Worm (Caenorhabditis elegans) whole organism, L2 larva: ENCODE results near the gene taf-7.1.

ENCODE experiments used
- C34F6.9 ChIP-seq: fragments of 150-350 bp; optimal IDR thresholded peaks from 2 replicates; lab custom pipeline; 2014; ENCODE audit warnings: missing biosample characterization, missing genetic modification characterization
- F13H6.1 ChIP-seq: sonication (generic microtip); optimal IDR thresholded peaks from 2 replicates; lab custom pipeline; 2016; ENCODE audit warnings: missing genetic modification characterization, missing compliant biosample characterization
- R02D3.7 ChIP-seq: fragments of 150-350 bp; optimal IDR thresholded peaks from 2 replicates; lab custom pipeline; 2014; ENCODE audit warnings: missing biosample characterization, missing genetic modification characterization
- Y55F3AM.14 ChIP-seq: fragments of 200-800 bp; sonication (Bioruptor generic); optimal IDR thresholded peaks from 2 replicates; lab custom pipeline; 2018; ENCODE audit warnings: mild to moderate bottlenecking, missing genetic modification characterization, missing compliant biosample characterization
- ZK546.5 ChIP-seq: sonication (generic microtip); optimal IDR thresholded peaks from 2 replicates; lab custom pipeline; 2017; ENCODE audit warnings: missing biosample characterization, missing genetic modification characterization
- alr-1 ChIP-seq: fragments of 150-350 bp; optimal IDR thresholded peaks from 2 replicates; lab custom pipeline; 2014; ENCODE audit warnings: missing biosample characterization, missing genetic modification characterization
- aly-2 ChIP-seq: fragments of 150-350 bp; optimal IDR thresholded peaks from 2 replicates; lab custom pipeline; 2014; ENCODE audit warnings: missing biosample characterization, missing genetic modification characterization
- ama-1 ChIP-seq: fragments of 150-350 bp; optimal IDR thresholded peaks from 2 replicates; lab custom pipeline; 2018; ENCODE audit warnings: inconsistent platforms
- blmp-1 ChIP-seq: sonication (generic microtip); optimal IDR thresholded peaks from 2 replicates; lab custom pipeline; 2017; ENCODE audit warnings: missing genetic modification characterization, mild to moderate bottlenecking, missing compliant biosample characterization, antibody characterized with exemption, moderate library complexity; ENCODE audit not compliant: insufficient read depth
- ceh-16 ChIP-seq: fragments of 150-350 bp; optimal IDR thresholded peaks from 2 replicates; lab custom pipeline; 2014; ENCODE audit warnings: missing biosample characterization, missing genetic modification characterization
- ceh-82 ChIP-seq: fragments of 150-350 bp; optimal IDR thresholded peaks from 2 replicates; lab custom pipeline; 2014; ENCODE audit warnings: missing biosample characterization, missing genetic modification characterization
- elt-1 ChIP-seq: fragments of 150-350 bp; optimal IDR thresholded peaks from 2 replicates; lab custom pipeline; 2014; ENCODE audit warnings: missing biosample characterization, missing genetic modification characterization
- elt-3 ChIP-seq: sonication (generic microtip); optimal IDR thresholded peaks from 2 replicates; lab custom pipeline; 2017; ENCODE audit warnings: missing biosample characterization, missing genetic modification characterization
- gmeb-1 ChIP-seq: fragments of 150-350 bp; optimal IDR thresholded peaks from 2 replicates; lab custom pipeline; 2014; ENCODE audit warnings: missing biosample characterization, missing genetic modification characterization
- lin-11 ChIP-seq: fragments of 150-350 bp; sonication (generic microtip); optimal IDR thresholded peaks from 2 replicates; lab custom pipeline; 2014; ENCODE audit warnings: missing biosample characterization, missing genetic modification characterization, inconsistent platforms, mixed read lengths
- lin-13 ChIP-seq: fragments of 150-350 bp; optimal IDR thresholded peaks from 2 replicates; lab custom pipeline; 2014; ENCODE audit warnings: missing biosample characterization, missing genetic modification reagents, missing genetic modification characterization
- lin-39 ChIP-seq: fragments of 150-350 bp; optimal IDR thresholded peaks from 2 replicates; lab custom pipeline; 2014; ENCODE audit warnings: missing biosample characterization, missing genetic modification reagents, missing genetic modification characterization
- mab-5 ChIP-seq: fragments of 150-350 bp; optimal IDR thresholded peaks from 2 replicates; lab custom pipeline; 2014; ENCODE audit warnings: missing biosample characterization, missing genetic modification characterization
- mbf-1 ChIP-seq: sonication (generic microtip); optimal IDR thresholded peaks from 2 replicates; lab custom pipeline; 2017; ENCODE audit warnings: missing biosample characterization, missing genetic modification characterization
- mdl-1 ChIP-seq, 2 experiments: fragments of 150-350 bp in 1 of 2; sonication (generic microtip) in 1 of 2; optimal IDR thresholded peaks; 2 replicates each; lab custom pipeline; 2017; ENCODE audit warnings: missing biosample characterization in 2 of 2, missing genetic modification characterization in 2 of 2
- nhr-11 ChIP-seq: fragments of 150-350 bp; optimal IDR thresholded peaks from 2 replicates; lab custom pipeline; 2014; ENCODE audit warnings: missing biosample characterization, missing genetic modification characterization
- nhr-12 ChIP-seq: fragments of 150-350 bp; optimal IDR thresholded peaks from 2 replicates; lab custom pipeline; 2014; ENCODE audit warnings: missing biosample characterization, missing genetic modification characterization
- nhr-21 ChIP-seq: fragments of 150-350 bp; optimal IDR thresholded peaks from 2 replicates; lab custom pipeline; 2014; ENCODE audit warnings: missing biosample characterization, missing genetic modification characterization
- nhr-23 ChIP-seq: fragments of 150-350 bp; optimal IDR thresholded peaks from 2 replicates; lab custom pipeline; 2014; ENCODE audit warnings: missing biosample characterization, missing genetic modification reagents, missing genetic modification characterization
- nhr-237 ChIP-seq: fragments of 150-350 bp; optimal IDR thresholded peaks from 2 replicates; lab custom pipeline; 2014; ENCODE audit warnings: missing biosample characterization, missing genetic modification characterization
- nhr-6 ChIP-seq: fragments of 150-350 bp; optimal IDR thresholded peaks from 2 replicates; lab custom pipeline; 2014; ENCODE audit warnings: missing biosample characterization, missing genetic modification characterization
- nhr-77 ChIP-seq: fragments of 150-350 bp; optimal IDR thresholded peaks from 2 replicates; lab custom pipeline; 2014; ENCODE audit warnings: missing biosample characterization, missing genetic modification characterization
- peb-1 ChIP-seq: fragments of 150-350 bp; optimal IDR thresholded peaks from 2 replicates; lab custom pipeline; 2014; ENCODE audit warnings: missing biosample characterization, missing genetic modification characterization
- sem-4 ChIP-seq: fragments of 150-350 bp; optimal IDR thresholded peaks from 2 replicates; lab custom pipeline; 2014; ENCODE audit warnings: missing biosample characterization, missing genetic modification reagents, missing genetic modification characterization
- sma-3 ChIP-seq: sonication (generic microtip); optimal IDR thresholded peaks from 2 replicates; lab custom pipeline; 2016; ENCODE audit warnings: missing genetic modification reagents, missing genetic modification characterization, missing compliant biosample characterization
- snpc-4 ChIP-seq: fragments of 150-350 bp; optimal IDR thresholded peaks from 2 replicates; lab custom pipeline; 2014; ENCODE audit warnings: missing biosample characterization, missing genetic modification characterization
- unc-39 ChIP-seq: fragments of 150-350 bp; optimal IDR thresholded peaks from 2 replicates; lab custom pipeline; 2014; ENCODE audit warnings: missing biosample characterization, missing genetic modification characterization
- unc-55 ChIP-seq: fragments of 150-350 bp; sonication (generic microtip); optimal IDR thresholded peaks from 3 replicates; lab custom pipeline; 2014; ENCODE audit warnings: missing biosample characterization, missing genetic modification reagents, missing genetic modification characterization
- unc-62 ChIP-seq: fragments of 150-350 bp; optimal IDR thresholded peaks from 2 replicates; lab custom pipeline; 2014; ENCODE audit warnings: missing biosample characterization, missing genetic modification reagents, missing genetic modification characterization
- zag-1 ChIP-seq: fragments of 150-350 bp; optimal IDR thresholded peaks from 2 replicates; lab custom pipeline; 2014; ENCODE audit warnings: missing biosample characterization, missing genetic modification characterization
- ztf-1 ChIP-seq: fragments of 200-800 bp; sonication (Bioruptor generic); conservative IDR thresholded peaks from 2 replicates; pipeline ENCODE4 v1.3.6; 2022; ENCODE audit warnings: missing genetic modification characterization, missing compliant biosample characterization

The taf-7.1 gene

ce11 chrX:11837378-11837777 lies at the start of gene taf-7.1:
TSS of gene taf-7.1 (minus strand) at chrX:11837478.
- TF ChIP-seq nhr-12 (tag; lab: Kevin White, UChicago) (no peak), nhr-21 (tag; lab: Kevin White, UChicago) (no peak), alr-1 (no peak), zag-1 (tag; lab: Kevin White, UChicago) (no peak), mab-5 (no peak), mdl-1 (tag; optimal IDR thresholded peaks at IDR 0.05; lab: Kevin White, UChicago) (no peak), Y55F3AM.14 (GFP tag; lab: Kevin White, UChicago) (no peak), nhr-23 (tag; lab: Kevin White, UChicago) (no peak), lin-39 (tag; lab: Kevin White, UChicago) (no peak), unc-39 (tag; lab: Kevin White, UChicago) (no peak), mbf-1 (tag; lab: Kevin White, UChicago) (no peak), ceh-82 (tag; lab: Kevin White, UChicago) (no peak), unc-55 (GFP tag; lab: Kevin White, UChicago) (no peak), ceh-16 (tag; lab: Kevin White, UChicago) (no peak), blmp-1 (tag; lab: Kevin White, UChicago) (no peak), sem-4 (no peak), ama-1 (no peak), nhr-11 (no peak), snpc-4 (tag; lab: Kevin White, UChicago) (no peak)

ce11 chrX:11885577-11885976 lies 48.3 kb upstream of the taf-7.1 start, which contains the start of gene Y62H9A.7:
TSS of gene Y62H9A.7 (minus strand) at chrX:11885677.
- TF ChIP-seq unc-62 (GFP tag; lab: Kevin White, UChicago) (no peak), unc-55 (GFP tag; lab: Kevin White, UChicago) (no peak), lin-39 (tag; lab: Kevin White, UChicago) (no peak), gmeb-1 (tag; lab: Kevin White, UChicago) (no peak), F13H6.1 (tag; lab: Kevin White, UChicago) (no peak), lin-11 (no peak), nhr-21 (tag; lab: Kevin White, UChicago) (no peak), snpc-4 (tag; lab: Kevin White, UChicago) (no peak), ama-1 (no peak)

ce11 chrX:11882800-11883199 lies 45.5 kb upstream of the taf-7.1 start, which contains the start of the genes Y62H9A.5 and ule-5:
TSS of gene Y62H9A.5 (minus strand) at chrX:11882900.
TSS of gene ule-5 (plus strand) at chrX:11883127.
- no peak for TF ChIP-seq nhr-23 (tag; lab: Kevin White, UChicago)
- TF ChIP-seq lin-11 = no peak
- TF ChIP-seq ztf-1 = no peak
- TF ChIP-seq peb-1 (tag; lab: Kevin White, UChicago) = no peak
- TF ChIP-seq unc-39 (tag; lab: Kevin White, UChicago) = no peak
- no peak for TF ChIP-seq sma-3 (GFP tag; lab: Kevin White, UChicago)
- TF ChIP-seq ceh-82 (tag; lab: Kevin White, UChicago) = no peak
- no peak for TF ChIP-seq C34F6.9 (tag; lab: Kevin White, UChicago)
- TF ChIP-seq snpc-4 (tag; lab: Kevin White, UChicago) = no peak
- TF ChIP-seq elt-3 (tag; lab: Kevin White, UChicago) = no peak
- TF ChIP-seq aly-2 (tag; lab: Kevin White, UChicago) = no peak

- no peak for TF ChIP-seq nhr-237
- TF ChIP-seq lin-13 (GFP tag; lab: Kevin White, UChicago) = no peak
- TF ChIP-seq mdl-1 (tag; optimal IDR thresholded peaks at IDR 0.05; lab: Kevin White, UChicago) = no peak
- no peak for TF ChIP-seq F13H6.1 (tag; lab: Kevin White, UChicago)
- TF ChIP-seq mbf-1 (tag; lab: Kevin White, UChicago) = no peak
- no peak for TF ChIP-seq elt-1
- no peak for TF ChIP-seq R02D3.7
- TF ChIP-seq gmeb-1 (tag; lab: Kevin White, UChicago) = no peak
- no peak for TF ChIP-seq alr-1
- TF ChIP-seq ZK546.5 (tag; lab: Kevin White, UChicago) = no peak
- TF ChIP-seq ceh-16 (tag; lab: Kevin White, UChicago) = no peak
- TF ChIP-seq nhr-77 (tag; lab: Kevin White, UChicago) = no peak
- no peak for TF ChIP-seq C34F6.9 (tag; lab: Kevin White, UChicago)
- no peak for TF ChIP-seq peb-1 (tag; lab: Kevin White, UChicago)
- no peak for TF ChIP-seq mab-5
- no peak for TF ChIP-seq sma-3 (GFP tag; lab: Kevin White, UChicago)
- no peak for TF ChIP-seq nhr-6 (tag; lab: Kevin White, UChicago)
- no peak for TF ChIP-seq nhr-12 (tag; lab: Kevin White, UChicago)
- no peak for TF ChIP-seq unc-62 (GFP tag; lab: Kevin White, UChicago)
Observed at ce11 chrX:11879871-11880270, 42.6 kb upstream of the taf-7.1 start, which contains the start of the genes Y62H9A.3 and Y62H9A.4. TSS of gene Y62H9A.3 (minus strand) at chrX:11879971. TSS of gene Y62H9A.4 (plus strand) at chrX:11880126.
